Worm (Caenorhabditis elegans) whole organism, young adult: ENCODE results near the gene H19J13.2.

ENCODE experiments used
- C06A6.2 ChIP-seq: fragments of 200-800 bp; sonication (Bioruptor generic); conservative IDR thresholded peaks from 2 replicates; pipeline ENCODE4 v1.3.6; 2022; ENCODE audit warnings: missing genetic modification characterization, missing compliant biosample characterization
- F10E7.11 ChIP-seq: sonication (generic microtip); optimal IDR thresholded peaks from 2 replicates; lab custom pipeline; 2017; ENCODE audit warnings: mild to moderate bottlenecking, missing genetic modification characterization, moderate library complexity, missing compliant biosample characterization
- F22D6.2 ChIP-seq: sonication (generic microtip); optimal IDR thresholded peaks from 2 replicates; lab custom pipeline; 2016; ENCODE audit warnings: mild to moderate bottlenecking, missing genetic modification characterization, missing compliant biosample characterization
- F33H1.4 ChIP-seq: fragments of 200-800 bp; sonication (Bioruptor generic); IDR thresholded peaks from 2 replicates; pipeline ENCODE4 v1.3.6; 2022; ENCODE audit warnings: missing genetic modification reagents, missing genetic modification characterization, missing compliant biosample characterization
- F37B4.10 ChIP-seq: fragments of 200-800 bp; sonication (Bioruptor generic); IDR thresholded peaks from 2 replicates; pipeline ENCODE4 v1.3.6; 2022; ENCODE audit warnings: missing genetic modification characterization, missing compliant biosample characterization
- F49E8.2 ChIP-seq: sonication (generic microtip); optimal IDR thresholded peaks from 3 replicates; lab custom pipeline; 2017; ENCODE audit warnings: missing genetic modification characterization, mild to moderate bottlenecking, missing compliant biosample characterization, antibody characterized with exemption, moderate library complexity; ENCODE audit not compliant: insufficient read depth
- F57A8.1 ChIP-seq: fragments of 200-800 bp; sonication (Bioruptor generic); optimal IDR thresholded peaks from 2 replicates; lab custom pipeline; 2018; ENCODE audit warnings: mild to moderate bottlenecking, missing genetic modification characterization, moderate library complexity, missing compliant biosample characterization
- F57C9.4 ChIP-seq: sonication (generic microtip); optimal IDR thresholded peaks from 2 replicates; lab custom pipeline; 2017; ENCODE audit warnings: mild to moderate bottlenecking, missing genetic modification characterization, missing compliant biosample characterization
- K11D2.4 ChIP-seq: fragments of 200-800 bp; sonication (Bioruptor generic); IDR thresholded peaks from 2 replicates; pipeline ENCODE4 v1.3.6; 2022; ENCODE audit warnings: missing genetic modification reagents, missing genetic modification characterization, missing compliant biosample characterization
- T26A5.8 ChIP-seq: sonication (generic microtip); optimal IDR thresholded peaks from 2 replicates; lab custom pipeline; 2016; ENCODE audit warnings: missing genetic modification characterization, missing compliant biosample characterization
- Y95B8A.8 ChIP-seq: fragments of 200-800 bp; sonication (Bioruptor generic); IDR thresholded peaks from 2 replicates; pipeline ENCODE4 v1.3.6; 2022; ENCODE audit warnings: missing genetic modification reagents, missing genetic modification characterization, missing compliant biosample characterization
- akir-1 ChIP-seq: fragments of 200-800 bp; sonication (Bioruptor generic); optimal IDR thresholded peaks from 2 replicates; lab custom pipeline; 2018; ENCODE audit warnings: mild to moderate bottlenecking, missing genetic modification characterization, moderate library complexity, missing compliant biosample characterization
- ama-1 ChIP-seq, 3 experiments: fragments of 150-350 bp in 1 of 3; sonication (generic microtip) in 2 of 3; optimal IDR thresholded peaks; 2 replicates each; lab custom pipeline; 2014 to 2018; ENCODE audit warnings: missing biosample characterization in 2 of 3, missing genetic modification characterization in 2 of 3, missing genetic modification reagents in 2 of 3
- bed-1 ChIP-seq: fragments of 200-800 bp; sonication (Bioruptor generic); IDR thresholded peaks from 2 replicates; pipeline ENCODE4 v1.3.6; 2022; ENCODE audit warnings: missing genetic modification reagents, missing genetic modification characterization, missing compliant biosample characterization
- cebp-2 ChIP-seq: fragments of 200-800 bp; sonication (Bioruptor generic); IDR thresholded peaks from 2 replicates; pipeline ENCODE4 v1.3.6; 2022; ENCODE audit warnings: missing genetic modification characterization, missing compliant biosample characterization
- ceh-79 ChIP-seq: sonication (generic microtip); optimal IDR thresholded peaks from 2 replicates; lab custom pipeline; 2017; ENCODE audit warnings: mild to moderate bottlenecking, missing genetic modification characterization, missing compliant biosample characterization
- chd-7 ChIP-seq: sonication (generic microtip); optimal IDR thresholded peaks from 2 replicates; lab custom pipeline; 2016; ENCODE audit warnings: mild to moderate bottlenecking, missing genetic modification characterization, moderate library complexity, missing compliant biosample characterization
- die-1 ChIP-seq: sonication (generic microtip); optimal IDR thresholded peaks from 2 replicates; lab custom pipeline; 2016; ENCODE audit warnings: missing genotype, mild to moderate bottlenecking, missing genetic modification characterization, missing compliant biosample characterization
- efl-1 ChIP-seq: fragments of 150-350 bp; optimal IDR thresholded peaks from 2 replicates; lab custom pipeline; 2014; ENCODE audit warnings: missing biosample characterization, missing genetic modification reagents, missing genetic modification characterization
- ets-4 ChIP-seq: fragments of 200-800 bp; sonication (Bioruptor generic); optimal IDR thresholded peaks from 2 replicates; lab custom pipeline; 2018; ENCODE audit warnings: mild to moderate bottlenecking, missing genetic modification characterization, missing compliant biosample characterization
- fkh-3 ChIP-seq: sonication (generic microtip); optimal IDR thresholded peaks from 2 replicates; lab custom pipeline; 2016; ENCODE audit warnings: mild to moderate bottlenecking, missing genetic modification characterization, missing compliant biosample characterization
- gei-17 ChIP-seq: fragments of 200-800 bp; sonication (Bioruptor generic); optimal IDR thresholded peaks from 2 replicates; lab custom pipeline; 2018; ENCODE audit warnings: mild to moderate bottlenecking, missing genetic modification characterization, missing compliant biosample characterization
- hlh-26 ChIP-seq: fragments of 200-800 bp; sonication (Bioruptor generic); conservative IDR thresholded peaks from 2 replicates; pipeline ENCODE4 v1.3.6; 2022; ENCODE audit warnings: missing genetic modification reagents, missing genetic modification characterization, missing compliant biosample characterization
- hmg-1.2 ChIP-seq: fragments of 200-800 bp; sonication (Bioruptor generic); IDR thresholded peaks from 2 replicates; pipeline ENCODE4 v1.3.6; 2022; ENCODE audit warnings: missing genetic modification reagents, missing genetic modification characterization, missing compliant biosample characterization
- hsf-1 ChIP-seq: fragments of 200-800 bp; sonication (Bioruptor generic); IDR thresholded peaks from 2 replicates; pipeline ENCODE4 v1.3.6; 2022; ENCODE audit warnings: missing genetic modification reagents, missing genetic modification characterization, missing compliant biosample characterization
- lin-35 ChIP-seq, 3 experiments: fragments of 150-350 bp in 2 of 3; sonication (generic microtip) in 1 of 3; optimal IDR thresholded peaks; 2 replicates each; lab custom pipeline; 2014 to 2018; ENCODE audit warnings: missing biosample characterization in 3 of 3, missing genetic modification characterization in 3 of 3, missing genetic modification reagents in 3 of 3
- mcd-1 ChIP-seq: fragments of 200-800 bp; sonication (Bioruptor generic); IDR thresholded peaks from 2 replicates; pipeline ENCODE4 v1.3.6; 2022; ENCODE audit warnings: missing genetic modification reagents, missing genetic modification characterization, missing compliant biosample characterization
- mel-28 ChIP-seq: sonication (generic microtip); optimal IDR thresholded peaks from 2 replicates; lab custom pipeline; 2016; ENCODE audit warnings: borderline replicate concordance, mild to moderate bottlenecking, missing genetic modification characterization, missing compliant biosample characterization
- mes-4 ChIP-seq: sonication (generic microtip); optimal IDR thresholded peaks from 2 replicates; lab custom pipeline; 2016; ENCODE audit warnings: missing genotype, missing genetic modification characterization, missing compliant biosample characterization
- nhr-90 ChIP-seq: sonication (generic microtip); optimal IDR thresholded peaks from 2 replicates; lab custom pipeline; 2016; ENCODE audit warnings: missing genotype, mild to moderate bottlenecking, missing genetic modification characterization, missing compliant biosample characterization
- pha-4 ChIP-seq: fragments of 150-350 bp; sonication (generic microtip); optimal IDR thresholded peaks from 2 replicates; lab custom pipeline; 2014; ENCODE audit warnings: missing biosample characterization, missing genetic modification reagents, missing genetic modification characterization
- rcor-1 ChIP-seq: fragments of 200-800 bp; sonication (Bioruptor generic); IDR thresholded peaks from 2 replicates; pipeline ENCODE4 v1.3.6; 2022; ENCODE audit warnings: missing genetic modification reagents, missing genetic modification characterization, missing compliant biosample characterization
- rec-8 ChIP-seq, 2 experiments: sonication (generic microtip); optimal IDR thresholded peaks; 2 replicates each; lab custom pipeline; 2016; ENCODE audit warnings: mild to moderate bottlenecking in 2 of 2, missing genetic modification characterization in 2 of 2, missing genetic modification reagents in 2 of 2, missing genotype in 2 of 2, missing biosample characterization in 1 of 2, missing compliant biosample characterization in 1 of 2, moderate library complexity in 1 of 2
- repo-1 ChIP-seq: sonication (generic microtip); optimal IDR thresholded peaks from 2 replicates; lab custom pipeline; 2017; ENCODE audit warnings: mild to moderate bottlenecking, missing genetic modification characterization, missing compliant biosample characterization
- rpc-1 ChIP-seq, 2 experiments: fragments of 150-350 bp in 1 of 2; sonication (generic microtip) in 1 of 2; optimal IDR thresholded peaks; 2 replicates each; lab custom pipeline; 2014 to 2018; ENCODE audit warnings: missing biosample characterization in 1 of 2, missing genetic modification characterization in 1 of 2, missing genetic modification reagents in 1 of 2, missing genotype in 1 of 2
- snpc-4 ChIP-seq, 5 experiments: fragments of 150-350 bp in 1 of 5; sonication (generic microtip) in 4 of 5; optimal IDR thresholded peaks; 2 replicates each; lab custom pipeline; 2014 to 2018; ENCODE audit warnings: missing genetic modification characterization in 5 of 5, missing biosample characterization in 3 of 5, antibody characterized with exemption in 2 of 5, mild to moderate bottlenecking in 2 of 5, missing compliant biosample characterization in 2 of 5, missing genotype in 2 of 5, moderate library complexity in 2 of 5, missing genetic modification reagents in 1 of 5
- somi-1 ChIP-seq: fragments of 200-800 bp; sonication (Bioruptor generic); optimal IDR thresholded peaks from 2 replicates; lab custom pipeline; 2018; ENCODE audit warnings: mild to moderate bottlenecking, missing genetic modification characterization, missing compliant biosample characterization
- sptf-2 ChIP-seq: fragments of 200-800 bp; sonication (Bioruptor generic); optimal IDR thresholded peaks from 2 replicates; lab custom pipeline; 2018; ENCODE audit warnings: mild to moderate bottlenecking, missing genetic modification characterization, missing compliant biosample characterization
- tbx-9 ChIP-seq: sonication (generic microtip); optimal IDR thresholded peaks from 2 replicates; lab custom pipeline; 2016; ENCODE audit warnings: borderline replicate concordance, missing genetic modification characterization, inconsistent platforms, missing compliant biosample characterization
- tlf-1 ChIP-seq: fragments of 200-800 bp; sonication (Bioruptor generic); optimal IDR thresholded peaks from 2 replicates; lab custom pipeline; 2018; ENCODE audit warnings: mild to moderate bottlenecking, missing genetic modification characterization, missing compliant biosample characterization
- ztf-3 ChIP-seq: fragments of 200-800 bp; sonication (Bioruptor generic); optimal IDR thresholded peaks from 2 replicates; lab custom pipeline; 2018; ENCODE audit warnings: mild to moderate bottlenecking, missing genetic modification characterization, missing compliant biosample characterization

H19J13.2 gene

DNA sequence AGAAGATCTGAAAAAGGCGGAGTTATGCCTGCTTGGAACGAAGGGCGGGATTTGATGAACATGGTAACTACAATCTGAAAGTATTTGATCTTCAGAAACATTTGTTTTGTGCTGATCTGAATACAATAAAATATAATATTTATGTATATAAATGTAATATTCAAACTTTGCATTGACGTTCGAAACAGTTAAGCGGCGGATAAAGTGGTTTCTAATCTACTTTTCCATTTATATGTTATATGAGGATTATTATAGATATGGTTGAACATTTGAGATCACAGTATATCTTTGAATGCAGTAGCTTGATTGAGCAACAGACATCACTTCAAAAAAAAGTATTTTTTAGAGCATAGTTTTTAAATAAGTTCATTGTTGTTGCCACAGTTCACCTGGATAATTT lies at the start of gene H19J13.2:
H19J13.2 (minus strand) TSS at position 101 of the 400 bp plus-strand sequence.
- TF ChIP-seq fkh-3 (tag; lab: Kevin White, UChicago) (no peak), mes-4 (tag; lab: Kevin White, UChicago) (no peak), pha-4 (tag; lab: Kevin White, UChicago) (no peak), cebp-2 (GFP tag; lab: Robert Waterston, UW) (no peak), bed-1 (GFP tag; lab: Robert Waterston, UW) (no peak), mel-28 (tag; lab: Kevin White, UChicago) (no peak), ama-1 (optimal IDR thresholded peaks at IDR 0.05; lab: Kevin White, UChicago) (no peak), ama-1 (GFP tag; optimal IDR thresholded peaks at IDR 0.05; lab: Kevin White, UChicago) (no peak), snpc-4 (GFP tag; optimal IDR thresholded peaks at IDR 0.05; lab: Kevin White, UChicago) (no peak), snpc-4 (tag; optimal IDR thresholded peaks at IDR 0.05; lab: Kevin White, UChicago) (no peak), die-1 (tag; lab: Kevin White, UChicago) (no peak), mcd-1 (no peak), F22D6.2 (tag; lab: Kevin White, UChicago) (no peak), ets-4 (GFP tag; lab: Kevin White, UChicago) (no peak), F37B4.10 (GFP tag; lab: Robert Waterston, UW) (no peak), chd-7 (no peak), rcor-1 (GFP tag; lab: Robert Waterston, UW) (no peak)

DNA sequence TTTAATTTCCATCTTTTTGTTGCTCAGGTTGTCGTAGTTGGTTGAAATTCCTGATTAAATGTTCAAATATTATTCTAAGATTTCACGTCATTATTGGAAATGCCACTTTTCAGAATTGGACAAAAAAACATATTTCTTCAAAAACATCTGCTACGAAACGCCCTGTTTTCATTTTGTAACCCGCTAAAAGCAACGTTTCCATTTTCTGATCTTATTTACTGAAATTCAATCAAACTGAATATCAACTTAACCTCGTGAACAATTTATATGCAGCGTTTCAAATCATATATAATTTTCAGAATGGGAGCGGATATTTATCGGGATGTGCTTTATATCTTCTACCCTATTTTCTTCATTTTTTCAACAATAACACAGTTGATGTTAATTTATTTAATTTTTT lies 49.7 kb upstream of the H19J13.2 start, which contains the start of gene srd-40:
srd-40 (plus strand) TSS at position 301 of the 400 bp plus-strand sequence.
- TF ChIP-seq somi-1 (no peak), tlf-1 (GFP tag; lab: Kevin White, UChicago) (no peak), C06A6.2 (GFP tag; lab: Robert Waterston, UW) (no peak), K11D2.4 (no peak), F33H1.4 (GFP tag; lab: Robert Waterston, UW) (no peak), F10E7.11 (tag; lab: Kevin White, UChicago) (no peak), snpc-4 (GFP tag; optimal IDR thresholded peaks at IDR 0.05; lab: Kevin White, UChicago) (no peak), snpc-4 (tag; optimal IDR thresholded peaks at IDR 0.05; lab: Kevin White, UChicago) (no peak), efl-1 (GFP tag; lab: Kevin White, UChicago) (no peak), F49E8.2 (tag; lab: Kevin White, UChicago) (no peak), lin-35 (GFP tag; optimal IDR thresholded peaks at IDR 0.05; lab: Kevin White, UChicago) (no peak), gei-17 (GFP tag; lab: Kevin White, UChicago) (no peak), Y95B8A.8 (GFP tag; lab: Robert Waterston, UW) (no peak), rpc-1 (optimal IDR thresholded peaks at IDR 0.05; lab: Kevin White, UChicago) (no peak), rpc-1 (tag; optimal IDR thresholded peaks at IDR 0.05; lab: Kevin White, UChicago) (no peak), ztf-3 (GFP tag; lab: Kevin White, UChicago) (no peak), chd-7 (no peak), nhr-90 (tag; lab: Kevin White, UChicago) (no peak), sptf-2 (no peak), ceh-79 (tag; lab: Kevin White, UChicago) (no peak), T26A5.8 (tag; lab: Kevin White, UChicago) (no peak), F57A8.1 (GFP tag; lab: Kevin White, UChicago) (no peak)
- TF ChIP-seq, all 124 proteins: peak for 0

DNA sequence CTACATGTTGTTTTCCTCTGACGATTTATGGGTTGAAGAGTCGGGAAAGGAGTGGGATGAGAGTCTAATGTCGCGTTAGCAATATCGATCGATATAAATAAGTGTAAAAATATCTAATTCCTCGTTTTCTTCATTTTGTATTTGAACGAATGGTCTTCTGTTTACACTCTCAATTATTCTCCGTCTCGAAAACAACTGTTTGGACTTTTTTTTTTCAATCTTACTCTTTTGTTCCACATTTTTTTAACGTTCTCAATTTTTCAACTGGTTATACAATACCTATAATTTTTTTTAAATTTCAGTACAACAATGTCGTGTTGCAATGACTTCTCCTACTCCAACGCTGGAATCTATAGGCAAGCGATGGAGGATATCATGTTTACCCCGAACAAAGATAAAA lies 47.6 kb upstream of the H19J13.2 start, which contains the start of gene F17A2.13:
F17A2.13 (plus strand) TSS at position 301 of the 400 bp plus-strand sequence.
- no peak for TF ChIP-seq repo-1
- no peak for TF ChIP-seq hlh-26 (GFP tag; lab: Robert Waterston, UW)
- no peak for TF ChIP-seq hsf-1 (GFP tag; lab: Robert Waterston, UW)
- TF ChIP-seq tbx-9 (tag; lab: Kevin White, UChicago): no peak
- no peak for TF ChIP-seq hmg-1.2 (GFP tag; lab: Robert Waterston, UW)
- TF ChIP-seq K11D2.4: no peak
- no peak for TF ChIP-seq akir-1 (GFP tag; lab: Kevin White, UChicago)
- no peak for TF ChIP-seq F57C9.4 (tag; lab: Kevin White, UChicago)
- TF ChIP-seq rec-8 (tag; optimal IDR thresholded peaks at IDR 0.05; lab: Kevin White, UChicago): no peak
- no peak for TF ChIP-seq F49E8.2 (tag; lab: Kevin White, UChicago)
